Fruit fly (Drosophila melanogaster) whole organism, embryonic: ENCODE data around the gene Naxd.

Experiments
- Abd-B ChIP-seq: fragments of 200-800 bp; sonication (Bioruptor generic); optimal IDR thresholded peaks from 2 replicates; lab custom pipeline; 2018; ENCODE audit warnings: missing biosample characterization, mild to moderate bottlenecking, missing genetic modification characterization, moderate library complexity
- Awh ChIP-seq: fragments of 200-800 bp; sonication (Bioruptor generic); IDR thresholded peaks from 2 replicates; pipeline ENCODE4, ENCODE4 v1.3.6; 2022; ENCODE audit warnings: missing biosample characterization, missing genetic modification characterization
- CG10321 ChIP-seq: fragments of 200-800 bp; sonication (Bioruptor generic); IDR thresholded peaks from 2 replicates; pipeline ENCODE4 v1.3.6; 2022; ENCODE audit warnings: missing biosample characterization, missing genetic modification characterization
- CG10366 ChIP-seq: fragments of 200-800 bp; sonication (Bioruptor generic); IDR thresholded peaks from 2 replicates; pipeline ENCODE4 v1.3.6; 2022; ENCODE audit warnings: missing biosample characterization, missing genetic modification characterization
- CG10543 ChIP-seq: fragments of 200-800 bp; sonication (Bioruptor generic); optimal IDR thresholded peaks from 3 replicates; lab custom pipeline; 2017; ENCODE audit warnings: missing biosample characterization, mild to moderate bottlenecking, missing genetic modification characterization, moderate library complexity
- CG12659 ChIP-seq: fragments of 200-800 bp; sonication (Bioruptor generic); optimal IDR thresholded peaks from 3 replicates; lab custom pipeline; 2017; ENCODE audit warnings: mild to moderate bottlenecking, missing biosample characterization, missing genetic modification reagents, missing genetic modification characterization
- CG13775 ChIP-seq: fragments of 200-800 bp; sonication (Bioruptor generic); optimal IDR thresholded peaks from 3 replicates; lab custom pipeline; 2017; ENCODE audit warnings: missing biosample characterization, mild to moderate bottlenecking, missing genetic modification characterization
- CG14710 ChIP-seq: fragments of 200-800 bp; sonication (Bioruptor generic); optimal IDR thresholded peaks from 3 replicates; lab custom pipeline; 2019; ENCODE audit warnings: missing biosample characterization, mild to moderate bottlenecking, missing genetic modification characterization, moderate library complexity
- CG14860 ChIP-seq: fragments of 200-800 bp; sonication (Bioruptor generic); IDR thresholded peaks from 3 replicates; pipeline ENCODE4 v1.3.6; 2022; ENCODE audit warnings: missing biosample characterization, missing genetic modification characterization; ENCODE audit not compliant: partially characterized antibody
- CG18262 ChIP-seq: fragments of 200-800 bp; optimal IDR thresholded peaks from 3 replicates; lab custom pipeline; 2019; ENCODE audit warnings: missing biosample characterization, mild to moderate bottlenecking, missing genetic modification characterization, moderate library complexity
- CG2116 ChIP-seq: fragments of 200-800 bp; sonication (Bioruptor generic); optimal IDR thresholded peaks from 3 replicates; lab custom pipeline; 2018; ENCODE audit warnings: missing biosample characterization, mild to moderate bottlenecking, missing genetic modification characterization
- CG3281 ChIP-seq: fragments of 200-800 bp; sonication (Bioruptor generic); optimal IDR thresholded peaks from 3 replicates; lab custom pipeline; 2017; ENCODE audit warnings: missing biosample characterization, mild to moderate bottlenecking, missing genetic modification characterization
- CG5953 ChIP-seq: fragments of 200-800 bp; sonication (Bioruptor generic); IDR thresholded peaks from 2 replicates; pipeline ENCODE4 v1.3.6; 2022; ENCODE audit warnings: missing biosample characterization, missing genetic modification characterization
- CG6854 ChIP-seq: fragments of 200-800 bp; sonication (Bioruptor generic); optimal IDR thresholded peaks from 3 replicates; lab custom pipeline; 2017; ENCODE audit warnings: missing biosample characterization, mild to moderate bottlenecking, missing genetic modification characterization
- CG7271 ChIP-seq: fragments of 200-800 bp; sonication (Bioruptor generic); optimal IDR thresholded peaks from 2 replicates; lab custom pipeline; 2018; ENCODE audit warnings: missing biosample characterization, mild to moderate bottlenecking, missing genetic modification characterization, moderate library complexity
- CG7372 ChIP-seq: fragments of 200-800 bp; sonication (Bioruptor generic); IDR thresholded peaks from 2 replicates; pipeline ENCODE4 v1.3.6; 2022; ENCODE audit warnings: missing biosample characterization, missing genetic modification characterization
- CG8089 ChIP-seq: fragments of 200-800 bp; sonication (Bioruptor generic); optimal IDR thresholded peaks from 3 replicates; lab custom pipeline; 2016; ENCODE audit warnings: missing biosample characterization, missing genetic modification characterization
- CG8359 ChIP-seq: fragments of 200-800 bp; sonication (Bioruptor generic); optimal IDR thresholded peaks from 2 replicates; lab custom pipeline; 2017; ENCODE audit warnings: missing biosample characterization, mild to moderate bottlenecking, missing genetic modification characterization, borderline replicate concordance
- D ChIP-seq, 2 experiments: fragments of 200-800 bp in 1 of 2; fragments of >200 bp in 1 of 2; sonication (Bioruptor generic) in 1 of 2; optimal IDR thresholded peaks; 2 replicates in 1 of 2; 3 replicates in 1 of 2; lab custom pipeline; 2017; ENCODE audit warnings: mild to moderate bottlenecking in 1 of 2, missing biosample characterization in 1 of 2, missing genetic modification characterization in 1 of 2, missing genetic modification reagents in 1 of 2
- Fer1 ChIP-seq: fragments of 200-800 bp; sonication (Bioruptor generic); optimal IDR thresholded peaks from 2 replicates; lab custom pipeline; 2017; ENCODE audit warnings: missing biosample characterization, mild to moderate bottlenecking, missing genetic modification characterization
- Hr3 ChIP-seq: fragments of 200-800 bp; sonication (Bioruptor generic); optimal IDR thresholded peaks from 3 replicates; lab custom pipeline; 2016; ENCODE audit warnings: missing biosample characterization, missing genetic modification characterization
- Neu2 ChIP-seq: fragments of 200-800 bp; sonication (Bioruptor generic); optimal IDR thresholded peaks from 3 replicates; lab custom pipeline; 2016; ENCODE audit warnings: missing biosample characterization, missing genetic modification characterization, borderline replicate concordance
- Pdp1 ChIP-seq, 2 experiments: fragments of 200-800 bp; sonication (Bioruptor generic); optimal IDR thresholded peaks; 3 replicates each; lab custom pipeline; 2016; ENCODE audit warnings: missing biosample characterization in 2 of 2, missing genetic modification characterization in 2 of 2, mild to moderate bottlenecking in 1 of 2, moderate library complexity in 1 of 2
- Ravus ChIP-seq: fragments of 200-800 bp; sonication (Bioruptor generic); IDR thresholded peaks from 2 replicates; pipeline ENCODE4 v1.3.6; 2022; ENCODE audit warnings: missing biosample characterization, missing genetic modification characterization
- Sin3A ChIP-seq: fragments of >200 bp; optimal IDR thresholded peaks from 2 replicates; lab custom pipeline; 2018
- Sox102F ChIP-seq: fragments of 200-800 bp; sonication (Bioruptor generic); optimal IDR thresholded peaks from 2 replicates; lab custom pipeline; 2018; ENCODE audit warnings: missing biosample characterization, mild to moderate bottlenecking, missing genetic modification characterization, moderate library complexity
- Xrp1 ChIP-seq: fragments of 200-800 bp; sonication (Bioruptor generic); IDR thresholded peaks from 2 replicates; pipeline ENCODE4 v1.3.6; 2022; ENCODE audit warnings: missing biosample characterization, missing genetic modification characterization
- ac ChIP-seq: fragments of 200-800 bp; sonication (Bioruptor generic); optimal IDR thresholded peaks from 3 replicates; lab custom pipeline; 2017; ENCODE audit warnings: missing biosample characterization, mild to moderate bottlenecking, missing genetic modification characterization
- ase ChIP-seq: fragments of 200-800 bp; sonication (Bioruptor generic); IDR thresholded peaks from 3 replicates; pipeline ENCODE4 v1.3.6; 2022; ENCODE audit warnings: missing biosample characterization, missing genetic modification characterization
- bsh ChIP-seq, 2 experiments: fragments of 200-800 bp; sonication (Bioruptor generic); optimal IDR thresholded peaks; 2 replicates each; lab custom pipeline; 2017 to 2018; ENCODE audit warnings: mild to moderate bottlenecking in 2 of 2, missing biosample characterization in 2 of 2, missing genetic modification characterization in 2 of 2, moderate library complexity in 1 of 2
- dan ChIP-seq: fragments of 200-800 bp; sonication (Bioruptor generic); IDR thresholded peaks from 2 replicates; pipeline ENCODE4 v1.3.6; 2022; ENCODE audit warnings: missing biosample characterization, missing genetic modification characterization
- ems ChIP-seq: fragments of 200-800 bp; sonication (Bioruptor generic); optimal IDR thresholded peaks from 3 replicates; lab custom pipeline; 2016; ENCODE audit warnings: missing biosample characterization, missing genetic modification characterization
- esg ChIP-seq: fragments of 200-800 bp; sonication (Bioruptor generic); conservative IDR thresholded peaks from 2 replicates; pipeline ENCODE4 v1.3.6; 2022; ENCODE audit warnings: missing biosample characterization, missing genetic modification characterization
- gsb-n ChIP-seq: fragments of 200-800 bp; sonication (Bioruptor generic); optimal IDR thresholded peaks from 3 replicates; lab custom pipeline; 2018; ENCODE audit warnings: missing biosample characterization, mild to moderate bottlenecking, missing genetic modification characterization
- mirr ChIP-seq: fragments of 200-800 bp; sonication (Bioruptor generic); optimal IDR thresholded peaks from 3 replicates; lab custom pipeline; 2018; ENCODE audit warnings: missing biosample characterization, mild to moderate bottlenecking, missing genetic modification characterization
- nmo ChIP-seq: fragments of 200-800 bp; sonication (Bioruptor generic); optimal IDR thresholded peaks from 2 replicates; lab custom pipeline; 2018; ENCODE audit warnings: missing biosample characterization, mild to moderate bottlenecking, missing genetic modification characterization, moderate library complexity
- onecut ChIP-seq: fragments of 200-800 bp; sonication (Bioruptor generic); IDR thresholded peaks from 2 replicates; pipeline ENCODE4 v1.3.6; 2022; ENCODE audit warnings: missing biosample characterization, missing genetic modification characterization
- pan ChIP-seq, 4 experiments: fragments of >200 bp in 3 of 4; fragments of 200-800 bp in 1 of 4; sonication (Bioruptor generic) in 1 of 4; optimal IDR thresholded peaks in 3 of 4; IDR thresholded peaks in 1 of 4; 2 replicates each; pipeline versions ENCODE4 v1.3.6 to Lab custom; 2017 to 2022; ENCODE audit warnings: missing biosample characterization in 2 of 4, missing genetic modification characterization in 2 of 4, mixed read lengths in 1 of 4
- phol ChIP-seq: fragments of 200-800 bp; sonication (Bioruptor generic); optimal IDR thresholded peaks from 3 replicates; lab custom pipeline; 2018; ENCODE audit warnings: missing biosample characterization, mild to moderate bottlenecking, missing genetic modification characterization, moderate library complexity
- ranshi ChIP-seq: fragments of 200-800 bp; sonication (Bioruptor generic); IDR thresholded peaks from 2 replicates; pipeline ENCODE4 v1.3.6; 2022; ENCODE audit warnings: missing biosample characterization, missing genetic modification characterization
- row ChIP-seq: fragments of 200-800 bp; sonication (Bioruptor generic); IDR thresholded peaks from 3 replicates; pipeline ENCODE4 v1.3.6; 2022; ENCODE audit warnings: missing biosample characterization, missing genetic modification characterization
- sc ChIP-seq, 3 experiments: fragments of >200 bp in 2 of 3; fragments of 200-800 bp in 1 of 3; sonication (Bioruptor generic) in 1 of 3; optimal IDR thresholded peaks; 2 replicates in 2 of 3; 3 replicates in 1 of 3; lab custom pipeline; 2017; ENCODE audit warnings: mild to moderate bottlenecking in 1 of 3, missing biosample characterization in 1 of 3, missing genetic modification characterization in 1 of 3, missing genetic modification reagents in 1 of 3
- tll ChIP-seq, 2 experiments: fragments of 200-800 bp in 1 of 2; fragments of >200 bp in 1 of 2; sonication (Bioruptor generic) in 1 of 2; optimal IDR thresholded peaks; 2 replicates each; lab custom pipeline; 2017 to 2019; ENCODE audit warnings: missing biosample characterization in 2 of 2, missing genetic modification characterization in 2 of 2, mild to moderate bottlenecking in 1 of 2, moderate library complexity in 1 of 2
- trem ChIP-seq: fragments of 200-800 bp; optimal IDR thresholded peaks from 3 replicates; lab custom pipeline; 2019; ENCODE audit warnings: missing biosample characterization, mild to moderate bottlenecking, missing genetic modification characterization, moderate library complexity

Gene Naxd

DNA sequence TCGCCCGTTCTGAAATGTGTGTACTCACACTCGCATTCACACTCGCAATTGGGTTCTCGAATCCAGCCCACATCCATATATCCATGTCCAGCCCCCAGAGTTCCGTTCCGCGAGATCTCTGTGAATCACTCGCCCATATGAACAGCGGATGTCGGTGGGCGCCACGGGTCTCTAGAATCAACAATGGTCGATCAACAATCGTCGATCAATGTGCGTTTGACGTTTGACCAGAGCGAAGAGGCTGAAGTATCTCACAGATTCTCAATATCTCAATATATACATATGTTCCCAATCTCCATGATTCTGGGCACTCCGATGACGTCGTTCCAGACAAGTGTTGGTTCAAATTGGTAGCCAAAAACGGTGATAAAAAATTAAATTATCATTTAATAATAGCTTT lies 8.4 kb downstream of the Naxd start (continued):
- no peak for TF ChIP-seq mirr
- TF ChIP-seq esg (GFP tag; lab: Robert Waterston, UW): no peak
- TF ChIP-seq D (optimal IDR thresholded peaks at IDR 0.05; lab: Kevin White, UChicago): no peak
- no peak for TF ChIP-seq D (GFP tag; optimal IDR thresholded peaks at IDR 0.05; lab: Kevin White, UChicago)
- TF ChIP-seq CG10321 (GFP tag; lab: Robert Waterston, UW): no peak
- no peak for TF ChIP-seq CG7271 (tag; lab: Kevin White, UChicago)
- TF ChIP-seq CG3281 (GFP tag; lab: Kevin White, UChicago): no peak
- TF ChIP-seq, all 482 proteins: peak for 5

- no peak for TF ChIP-seq CG8359 (GFP tag; lab: Kevin White, UChicago)
- TF ChIP-seq CG8089 (GFP tag; lab: Kevin White, UChicago): no peak
- TF ChIP-seq ranshi (GFP tag; lab: Robert Waterston, UW): no peak
- TF ChIP-seq pan (optimal IDR thresholded peaks at IDR 0.05; lab: Kevin White, UChicago): no peak
- peak in 1 of 2 experiments; percentile 44 for TF ChIP-seq pan (GFP tag; optimal IDR thresholded peaks at IDR 0.05 in 1 of 2, IDR thresholded peaks at IDR 0.05 in 1 of 2)
- TF ChIP-seq mirr: no peak
- no peak for TF ChIP-seq CG6854
- TF ChIP-seq tll (GFP tag; optimal IDR thresholded peaks at IDR 0.05; lab: Kevin White, UChicago): no peak
- TF ChIP-seq ase (GFP tag; lab: Robert Waterston, UW): 0 out of 3 replicates have a peak, but pooled peaks have one; percentile 18
- peak; percentile 46 for TF ChIP-seq phol (tag; lab: Kevin White, UChicago)
- peak; percentile 44 for TF ChIP-seq CG13775
- TF ChIP-seq Pdp1 (GFP tag; optimal IDR thresholded peaks at IDR 0.05; lab: Kevin White, UChicago): no peak
- no peak for TF ChIP-seq onecut (GFP tag; lab: Robert Waterston, UW)
- no peak for TF ChIP-seq ac (GFP tag; lab: Kevin White, UChicago)
- TF ChIP-seq row (GFP tag; lab: Robert Waterston, UW): peak; percentile 30; the same call in 1 of the 3 replicates
- no peak for TF ChIP-seq CG2116 (GFP tag; lab: Kevin White, UChicago)
- no peak for TF ChIP-seq dan (GFP tag; lab: Robert Waterston, UW)
- TF ChIP-seq Neu2: no peak
- TF ChIP-seq CG12659 (GFP tag; lab: Kevin White, UChicago): peak; percentile 38
- no peak for TF ChIP-seq Sin3A
- TF ChIP-seq CG18262 (tag; lab: Kevin White, UChicago): peak; percentile 55
- peak; percentile 59 for TF ChIP-seq Sox102F (GFP tag; lab: Kevin White, UChicago)
- TF ChIP-seq sc (optimal IDR thresholded peaks at IDR 0.05; lab: Kevin White, UChicago): no peak
- peak; percentile 6 for TF ChIP-seq sc (GFP tag; optimal IDR thresholded peaks at IDR 0.05; lab: Kevin White, UChicago)
- peak; percentile 17 for TF ChIP-seq trem (tag; lab: Kevin White, UChicago)
- TF ChIP-seq Awh (GFP tag; lab: Robert Waterston, UW): no peak
- TF ChIP-seq CG10543 (GFP tag; lab: Kevin White, UChicago): no peak
- TF ChIP-seq CG7372 (GFP tag; lab: Robert Waterston, UW): no peak
- TF ChIP-seq Xrp1 (GFP tag; lab: Robert Waterston, UW): peak; percentile 28; the same call in 1 of the 2 replicates
- TF ChIP-seq gsb-n (tag; lab: Kevin White, UChicago): peak; percentile 18
- TF ChIP-seq CG3281 (GFP tag; lab: Kevin White, UChicago): peak; percentile 62
- TF ChIP-seq Fer1 (GFP tag; lab: Kevin White, UChicago): peak; percentile 54
- peak in 1 of 2 experiments; percentile 39 for TF ChIP-seq bsh (GFP tag; optimal IDR thresholded peaks at IDR 0.05; lab: Kevin White, UChicago)
- TF ChIP-seq Ravus (GFP tag; lab: Robert Waterston, UW): no peak
- peak; percentile 35 for TF ChIP-seq CG14710 (tag; lab: Kevin White, UChicago)
- TF ChIP-seq CG5953 (GFP tag; lab: Robert Waterston, UW): no peak
- TF ChIP-seq Abd-B (GFP tag; lab: Kevin White, UChicago): peak; percentile 32
- no peak for TF ChIP-seq ems (GFP tag; lab: Kevin White, UChicago)
- no peak for TF ChIP-seq CG10366 (GFP tag; lab: Robert Waterston, UW)
- TF ChIP-seq CG14860: no peak
- TF ChIP-seq Hr3 (GFP tag; lab: Kevin White, UChicago): peak; percentile 10
- TF ChIP-seq nmo (GFP tag; lab: Kevin White, UChicago): peak; percentile 34
Measured at dm6 chr3L:19087369-19088275, 9.9 kb downstream of the Naxd start.
